Fruit fly (Drosophila melanogaster) S2 (cell line): ENCODE measurements around the gene CG4880.

Experiments used
- CG8478 ChIP-seq: fragments of >200 bp; optimal IDR thresholded peaks from 2 replicates; lab custom pipeline; 2018
- CTCF ChIP-seq, 2 experiments: fragments of >200 bp; optimal IDR thresholded peaks; 2 replicates each; lab custom pipeline; 2018

- no peak for TF ChIP-seq CTCF (optimal IDR thresholded peaks at IDR 0.05; lab: Kevin White, UChicago)
- TF ChIP-seq CG8478: no peak
Observed at dm6 chrX:16881015-16881414, 5.6 kb upstream of the CG4880 start, which contains the start of gene CG4872.
